Worm (Caenorhabditis elegans) whole organism, late embryonic: ENCODE data around the gene add-2.

Experiments
- C38D4.7 ChIP-seq: fragments of 200-800 bp; sonication (Bioruptor generic); optimal IDR thresholded peaks from 2 replicates; lab custom pipeline; 2018; ENCODE audit warnings: mild to moderate bottlenecking, missing genetic modification characterization, moderate library complexity, missing compliant biosample characterization
- dve-1 ChIP-seq: sonication (generic microtip); optimal IDR thresholded peaks from 2 replicates; lab custom pipeline; 2017; ENCODE audit warnings: antibody characterized with exemption, mild to moderate bottlenecking, missing genetic modification characterization, missing compliant biosample characterization
- syd-9 ChIP-seq: sonication (generic microtip); optimal IDR thresholded peaks from 2 replicates; lab custom pipeline; 2016; ENCODE audit warnings: mild to moderate bottlenecking, missing genetic modification characterization, moderate library complexity, missing compliant biosample characterization

DNA sequence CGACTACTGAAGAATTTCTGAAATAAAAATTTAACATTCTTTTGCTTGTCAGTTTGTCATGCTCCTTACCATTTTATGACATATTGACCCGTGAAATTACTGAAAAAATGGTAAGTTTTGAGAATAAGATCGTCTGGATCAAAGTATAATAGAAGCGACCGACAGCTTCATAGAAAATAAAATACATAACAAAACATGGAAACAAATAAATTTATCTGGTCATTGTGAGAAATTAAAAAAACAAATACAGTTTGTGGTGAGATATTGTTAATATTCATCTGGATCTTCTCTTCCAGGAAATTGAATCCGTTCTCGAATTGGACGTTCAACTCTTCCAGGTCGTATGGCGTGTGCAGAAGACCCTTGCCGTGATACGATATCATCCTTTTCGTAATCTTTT, 18.9 kb upstream of the add-2 start, which contains the start of gene pkc-1:
- TF ChIP-seq C38D4.7 (GFP tag; lab: Kevin White, UChicago) (no peak), dve-1 (tag; lab: Kevin White, UChicago) (no peak), syd-9 (tag; lab: Kevin White, UChicago) (no peak)
